Fruit fly (Drosophila melanogaster) ovary, adult (tissue): Measurements from ENCODE around the gene CG18766.

Experiments used
- CG17801 ChIP-seq: fragments of 200-800 bp; optimal IDR thresholded peaks from 2 replicates; lab custom pipeline; 2019; ENCODE audit warnings: missing biosample characterization, mild to moderate bottlenecking, missing genetic modification characterization, moderate library complexity; ENCODE audit not compliant: partially characterized antibody

CG18766 gene

dm6 chr3R:27244742-27245400 is at the start of gene CG18766:
CG18766 (minus strand) TSS chr3R:27245249.
- no peak for TF ChIP-seq CG17801

dm6 chr3R:27294113-27294512 is 49.1 kb upstream of the CG18766 start:
- no peak for TF ChIP-seq CG17801

dm6 chr3R:27293065-27293464 is 48.0 kb upstream of the CG18766 start:
- no peak for TF ChIP-seq CG17801

dm6 chr3R:27292159-27292880 is 47.3 kb upstream of the CG18766 start, which contains the start of gene CG3348:
CG3348 (minus strand) TSS chr3R:27292209.
- no peak for TF ChIP-seq CG17801

dm6 chr3R:27289638-27290037 is 44.6 kb upstream of the CG18766 start:
- no peak for TF ChIP-seq CG17801

dm6 chr3R:27288202-27289135 is 43.4 kb upstream of the CG18766 start, which contains the start of the genes bigmax and Hmu:
bigmax (minus strand) TSS chr3R:27288526.
Hmu (plus strand) TSS chr3R:27288769.
- peak; percentile 78 for TF ChIP-seq CG17801

dm6 chr3R:27283645-27284044 is 38.6 kb upstream of the CG18766 start, which contains the start of gene CG3368:
CG3368 (plus strand) TSS chr3R:27283780.
- TF ChIP-seq CG17801, result no peak

dm6 chr3R:27282286-27282685 is 37.2 kb upstream of the CG18766 start, which contains the start of gene mrt:
mrt (minus strand) TSS chr3R:27282661.
- peak; percentile 61 for TF ChIP-seq CG17801

dm6 chr3R:27281811-27282131 is 36.7 kb upstream of the CG18766 start:
- TF ChIP-seq CG17801, result no peak

dm6 chr3R:27281022-27281810 is 36.2 kb upstream of the CG18766 start:
- peak; percentile 76 for TF ChIP-seq CG17801

- no peak for TF ChIP-seq CG17801
Measured at dm6 chr3R:27279478-27279877, 34.4 kb upstream of the CG18766 start.

- peak; percentile 1 for TF ChIP-seq CG17801
Measured at dm6 chr3R:27274533-27275447, 29.7 kb upstream of the CG18766 start, which contains the start of gene CG5938. CG5938 (plus strand) TSS chr3R:27274794.

- TF ChIP-seq CG17801, result no peak
Measured at dm6 chr3R:27273118-27274062, 28.3 kb upstream of the CG18766 start, which contains the start of gene CG5934. CG5934 (plus strand) TSS chr3R:27273705.
